Worm (Caenorhabditis elegans): ENCODE data around the gene unc-103.

- no peak for TF ChIP-seq ama-1 (optimal IDR thresholded peaks at IDR 0.05)
- TF ChIP-seq tbx-11 (GFP tag; IDR thresholded peaks at IDR 0.05): no peak
- no peak for TF ChIP-seq F13C5.2 (tag; optimal IDR thresholded peaks at IDR 0.05)
- no peak for TF ChIP-seq aly-1 (tag; optimal IDR thresholded peaks at IDR 0.05)
- no peak for TF ChIP-seq scrt-1 (GFP tag; IDR thresholded peaks at IDR 0.05)
- TF ChIP-seq ceh-13 (GFP tag; optimal IDR thresholded peaks at IDR 0.05): no peak
- no peak for TF ChIP-seq tra-4 (tag; optimal IDR thresholded peaks at IDR 0.05)
- no peak for TF ChIP-seq B0310.2 (tag; optimal IDR thresholded peaks at IDR 0.05)
Measured at ce11 chrIII:4086536-4086935, 28.6 kb upstream of the unc-103 start, which contains the start of gene kin-19.

Data from whole organism, early embryonic.